Worm (Caenorhabditis elegans): ENCODE data around the gene R02F2.1.

DNA sequence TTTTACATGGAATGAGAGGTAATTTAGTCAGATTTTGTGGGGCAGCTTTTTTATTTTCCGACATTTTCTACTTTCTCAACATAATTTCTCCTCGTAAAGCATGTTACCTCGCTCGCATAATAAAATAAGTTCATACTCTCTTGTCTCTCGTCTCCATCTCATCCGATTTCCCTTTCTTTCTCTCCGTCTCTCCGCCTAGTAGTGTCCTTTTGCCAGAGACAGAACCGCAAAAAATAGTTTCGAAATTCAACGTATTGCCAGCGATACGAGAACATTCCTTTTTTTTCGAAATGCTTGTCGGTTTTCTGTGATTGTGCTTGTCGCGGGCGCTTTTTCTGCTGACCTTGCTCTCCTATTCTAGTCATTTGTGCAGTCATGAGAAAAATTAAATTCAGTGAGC lies 2.5 kb downstream of the R02F2.1 start:
- TF ChIP-seq ztf-29 (GFP tag; IDR thresholded peaks at IDR 0.05) (no peak), tab-1 (GFP tag; IDR thresholded peaks at IDR 0.05) (no peak), klf-2 (GFP tag; conservative IDR thresholded peaks at IDR 0.05) (no peak)
